Fruit fly (Drosophila melanogaster) whole organism: ENCODE measurements around the gene APC4.
"Not testable (repeated sequence)": the region's sequence is repeated elsewhere in the genome, so short reads cannot be mapped to it uniquely, and the experiment has no call there.

Source experiments
- CG8478 ChIP-seq: fragments of >200 bp; optimal IDR thresholded peaks from 2 replicates; lab custom pipeline; 2018; ENCODE audit warnings: inconsistent platforms
- Dll ChIP-seq: fragments of >200 bp; optimal IDR thresholded peaks from 2 replicates; lab custom pipeline; 2017
- psq ChIP-seq: fragments of >200 bp; optimal IDR thresholded peaks from 2 replicates; lab custom pipeline; 2017
- usp ChIP-seq: fragments of >200 bp; optimal IDR thresholded peaks from 2 replicates; lab custom pipeline; 2017; ENCODE audit warnings: missing biosample characterization, missing genetic modification characterization, mixed read lengths

dm6 chrX:9087920-9088417 is 5.2 kb downstream of the APC4 start, which contains the start of gene CG6999:
- TF ChIP-seq usp (GFP tag; lab: Kevin White, UChicago); psq (lab: Kevin White, UChicago); Dll; CG8478 (lab: Kevin White, UChicago): not testable (repeated sequence)
